Fruit fly (Drosophila melanogaster) whole organism, wandering third instar larva: ENCODE measurements around the gene CG7600.
A peak's percentile ranks its signal among the peaks of the same experiment; 100 is the strongest.

ENCODE experiments used
- CG32264 ChIP-seq: fragments of 200-800 bp; sonication (Bioruptor generic); optimal IDR thresholded peaks from 2 replicates; lab custom pipeline; 2016; ENCODE audit warnings: missing biosample characterization, missing genetic modification characterization
- CG9705 ChIP-seq: fragments of 200-800 bp; sonication (Bioruptor generic); optimal IDR thresholded peaks from 2 replicates; lab custom pipeline; 2018; ENCODE audit warnings: missing biosample characterization, mild to moderate bottlenecking, missing genetic modification characterization
- CrebA ChIP-seq: fragments of 200-800 bp; sonication (Bioruptor generic); optimal IDR thresholded peaks from 2 replicates; lab custom pipeline; 2016; ENCODE audit warnings: missing biosample characterization, mild to moderate bottlenecking, missing genetic modification characterization, borderline replicate concordance
- Dfd ChIP-seq: fragments of >200 bp; optimal IDR thresholded peaks from 2 replicates; lab custom pipeline; 2017; ENCODE audit warnings: missing biosample characterization, missing genetic modification characterization
- Dif ChIP-seq: fragments of 200-275, 200-300 bp; sonication (Bioruptor generic); optimal IDR thresholded peaks from 2 replicates; lab custom pipeline; 2018; ENCODE audit warnings: missing biosample characterization, missing genetic modification characterization; ENCODE audit not compliant: partially characterized antibody
- GATAd ChIP-seq: sonication (Bioruptor generic); optimal IDR thresholded peaks from 2 replicates; lab custom pipeline; 2016; ENCODE audit warnings: missing biosample characterization, missing genetic modification characterization
- HLH106 ChIP-seq: fragments of 200-800 bp; optimal IDR thresholded peaks from 3 replicates; lab custom pipeline; 2019; ENCODE audit warnings: missing biosample characterization, mild to moderate bottlenecking, missing genetic modification characterization, moderate library complexity
- Hnf4 ChIP-seq: fragments of 200-800 bp; sonication (Bioruptor generic); optimal IDR thresholded peaks from 2 replicates; lab custom pipeline; 2016; ENCODE audit warnings: missing biosample characterization, mild to moderate bottlenecking, missing genetic modification characterization
- Hr78 ChIP-seq: fragments of >200 bp; optimal IDR thresholded peaks from 2 replicates; lab custom pipeline; 2017; ENCODE audit warnings: missing biosample characterization, missing genetic modification characterization
- Hr83 ChIP-seq: fragments of 200-300 bp; sonication (Bioruptor generic); optimal IDR thresholded peaks from 2 replicates; lab custom pipeline; 2016; ENCODE audit warnings: missing biosample characterization, mild to moderate bottlenecking, missing genetic modification characterization, moderate library complexity; ENCODE audit not compliant: poor library complexity, severe bottlenecking
- Myc ChIP-seq: fragments of >200 bp; optimal IDR thresholded peaks from 2 replicates; lab custom pipeline; 2017
- N ChIP-seq: fragments of >200 bp; optimal IDR thresholded peaks from 2 replicates; lab custom pipeline; 2018; ENCODE audit warnings: missing biosample characterization, missing external identifiers, missing genetic modification characterization
- OdsH ChIP-seq: fragments of 200-800 bp; sonication (Bioruptor generic); optimal IDR thresholded peaks from 2 replicates; lab custom pipeline; 2016; ENCODE audit warnings: missing biosample characterization, mild to moderate bottlenecking, missing genetic modification characterization
- Rel ChIP-seq, 2 experiments: fragments of 200-800 bp; sonication (Bioruptor generic) in 1 of 2; optimal IDR thresholded peaks; 2 replicates in 1 of 2; 3 replicates in 1 of 2; lab custom pipeline; 2016 to 2019; ENCODE audit warnings: mild to moderate bottlenecking in 2 of 2, missing biosample characterization in 2 of 2, missing genetic modification characterization in 2 of 2, moderate library complexity in 1 of 2
- Sp1 ChIP-seq: fragments of 200-800 bp; sonication (Bioruptor generic); optimal IDR thresholded peaks from 3 replicates; lab custom pipeline; 2019; ENCODE audit warnings: missing biosample characterization, mild to moderate bottlenecking, missing genetic modification characterization, moderate library complexity
- Vsx2 ChIP-seq: fragments of 200-300, 225-300 bp; sonication (Bioruptor generic); optimal IDR thresholded peaks from 2 replicates; lab custom pipeline; 2018; ENCODE audit warnings: missing biosample characterization, missing genetic modification characterization; ENCODE audit not compliant: partially characterized antibody
- brk ChIP-seq: fragments of 200-800 bp; sonication (Bioruptor generic); optimal IDR thresholded peaks from 2 replicates; lab custom pipeline; 2016; ENCODE audit warnings: missing biosample characterization, mild to moderate bottlenecking, missing genetic modification characterization
- dl ChIP-seq, 2 experiments: fragments of 175-275, 200-275 bp in 1 of 2; fragments of 200-275 bp in 1 of 2; sonication (Bioruptor generic); optimal IDR thresholded peaks; lab custom pipeline; 2018; ENCODE audit warnings: mild to moderate bottlenecking in 2 of 2, missing biosample characterization in 2 of 2, missing genetic modification characterization in 2 of 2, moderate library complexity in 2 of 2; ENCODE audit not compliant: partially characterized antibody in 2 of 2, insufficient read depth in 1 of 2
- dmrt93B ChIP-seq: fragments of 200-800 bp; sonication (Bioruptor generic); optimal IDR thresholded peaks from 2 replicates; lab custom pipeline; 2018; ENCODE audit warnings: missing biosample characterization, mild to moderate bottlenecking, missing genetic modification characterization
- dsf ChIP-seq: sonication (Bioruptor generic); optimal IDR thresholded peaks from 2 replicates; lab custom pipeline; 2016; ENCODE audit warnings: missing biosample characterization, missing genetic modification characterization, borderline replicate concordance
- foxo ChIP-seq, 2 experiments: fragments of 200-800 bp; sonication (Bioruptor generic); optimal IDR thresholded peaks; 2 replicates in 1 of 2; 3 replicates in 1 of 2; lab custom pipeline; 2016 to 2017; ENCODE audit warnings: missing biosample characterization in 2 of 2, missing genetic modification characterization in 2 of 2
- fru ChIP-seq: fragments of 200-800 bp; sonication (Bioruptor generic); optimal IDR thresholded peaks from 3 replicates; lab custom pipeline; 2016; ENCODE audit warnings: missing biosample characterization, mild to moderate bottlenecking, missing genetic modification characterization
- h ChIP-seq: fragments of 200-800 bp; sonication (Bioruptor generic); optimal IDR thresholded peaks from 3 replicates; lab custom pipeline; 2016; ENCODE audit warnings: missing biosample characterization, mild to moderate bottlenecking, missing genetic modification characterization
- jim ChIP-seq: fragments of 175-275, 200-325 bp; sonication (Bioruptor generic); optimal IDR thresholded peaks from 2 replicates; lab custom pipeline; 2016; ENCODE audit warnings: missing biosample characterization, mild to moderate bottlenecking, missing genetic modification characterization
- lola ChIP-seq: fragments of >200 bp; optimal IDR thresholded peaks from 2 replicates; lab custom pipeline; 2017; ENCODE audit warnings: missing biosample characterization, missing genetic modification characterization
- pan ChIP-seq: fragments of >200 bp; optimal IDR thresholded peaks from 2 replicates; lab custom pipeline; 2017
- psq ChIP-seq: fragments of 200-800 bp; sonication (Bioruptor generic); optimal IDR thresholded peaks from 3 replicates; lab custom pipeline; 2017; ENCODE audit warnings: missing biosample characterization, mild to moderate bottlenecking, missing genetic modification characterization, moderate library complexity
- rgr ChIP-seq: fragments of 200-800 bp; sonication (Bioruptor generic); optimal IDR thresholded peaks from 3 replicates; lab custom pipeline; 2016; ENCODE audit warnings: missing biosample characterization, mild to moderate bottlenecking, missing genetic modification characterization
- sv ChIP-seq: fragments of 200-800 bp; sonication (Bioruptor generic); optimal IDR thresholded peaks from 3 replicates; lab custom pipeline; 2016; ENCODE audit warnings: missing biosample characterization, missing genetic modification characterization
- tai ChIP-seq: sonication (Bioruptor generic); optimal IDR thresholded peaks from 2 replicates; lab custom pipeline; 2016; ENCODE audit warnings: missing biosample characterization, missing genetic modification characterization
- usp ChIP-seq: fragments of >200 bp; optimal IDR thresholded peaks from 2 replicates; lab custom pipeline; 2017; ENCODE audit warnings: missing biosample characterization, missing genetic modification characterization
- woc ChIP-seq: sonication (Bioruptor generic); optimal IDR thresholded peaks from 2 replicates; lab custom pipeline; 2016; ENCODE audit warnings: missing biosample characterization, mild to moderate bottlenecking, missing genetic modification characterization

CG7600 gene

DNA sequence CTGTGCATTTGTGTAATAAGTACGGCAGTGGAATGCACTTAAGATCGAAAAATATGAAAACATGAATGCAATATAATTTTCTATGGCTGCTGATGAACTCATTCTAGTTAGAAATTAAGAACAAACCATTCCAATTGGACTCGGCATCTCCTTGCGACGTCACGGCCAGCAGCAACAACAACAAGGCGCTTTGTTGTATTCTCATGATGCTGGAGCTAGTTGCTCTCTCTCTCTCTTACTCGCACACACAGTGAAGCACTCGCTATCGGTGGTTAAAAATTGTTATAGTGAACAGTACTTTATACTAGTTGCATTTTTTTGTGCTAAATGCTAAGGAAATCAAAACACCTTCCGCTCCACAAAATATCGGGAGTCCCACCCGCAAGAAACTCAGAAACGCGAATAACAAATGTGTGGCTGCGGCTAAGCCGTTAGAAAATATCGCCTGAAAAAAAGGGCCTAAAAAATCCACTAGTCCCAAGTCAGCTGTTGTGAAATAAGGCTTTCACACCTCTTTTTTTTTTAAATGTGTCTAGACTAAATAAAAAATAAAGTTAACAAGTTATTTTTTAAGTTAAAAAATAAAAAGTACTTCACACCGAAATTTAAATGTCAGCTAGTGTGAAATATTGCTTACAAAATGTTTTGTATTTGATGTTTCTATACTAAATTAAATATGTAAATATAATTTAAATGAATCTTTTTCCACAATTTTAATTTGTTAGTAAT is 4.8 kb upstream of the CG7600 start, which contains the start of gene Plod:
TSS of gene Plod (minus strand) at position 409 of the 729 bp plus-strand sequence.
- no peak for TF ChIP-seq Myc (lab: Kevin White, UChicago)
- no peak for TF ChIP-seq OdsH
- TF ChIP-seq Hnf4 (GFP tag; lab: Kevin White, UChicago), result peak; percentile 63
- TF ChIP-seq Rel (GFP tag; optimal IDR thresholded peaks at IDR 0.05; lab: Kevin White, UChicago), result no peak
- TF ChIP-seq Rel (tag; optimal IDR thresholded peaks at IDR 0.05; lab: Kevin White, UChicago), result peak; percentile 96
- no peak for TF ChIP-seq dsf (GFP tag; lab: Kevin White, UChicago)
- TF ChIP-seq h (GFP tag; lab: Kevin White, UChicago), result peak; percentile 39
- no peak for TF ChIP-seq dmrt93B (GFP tag; lab: Kevin White, UChicago)
- peak; percentile 44 for TF ChIP-seq Hr78 (GFP tag; lab: Kevin White, UChicago)
- TF ChIP-seq Dif (GFP tag; lab: Kevin White, UChicago), result peak; percentile 35
- no peak for TF ChIP-seq psq
- TF ChIP-seq CG32264, result no peak
- TF ChIP-seq Hr83 (GFP tag; lab: Kevin White, UChicago), result peak; percentile 21
- TF ChIP-seq woc (GFP tag; lab: Kevin White, UChicago), result peak; percentile 60
- TF ChIP-seq Sp1, result peak; percentile 15
- peak in 1 of 2 experiments; percentile 22 for TF ChIP-seq foxo (GFP tag; optimal IDR thresholded peaks at IDR 0.05; lab: Kevin White, UChicago)
- peak; percentile 50 for TF ChIP-seq sv
- TF ChIP-seq N (GFP tag; lab: Kevin White, UChicago), result peak; percentile 93
- peak; percentile 24 for TF ChIP-seq HLH106

DNA sequence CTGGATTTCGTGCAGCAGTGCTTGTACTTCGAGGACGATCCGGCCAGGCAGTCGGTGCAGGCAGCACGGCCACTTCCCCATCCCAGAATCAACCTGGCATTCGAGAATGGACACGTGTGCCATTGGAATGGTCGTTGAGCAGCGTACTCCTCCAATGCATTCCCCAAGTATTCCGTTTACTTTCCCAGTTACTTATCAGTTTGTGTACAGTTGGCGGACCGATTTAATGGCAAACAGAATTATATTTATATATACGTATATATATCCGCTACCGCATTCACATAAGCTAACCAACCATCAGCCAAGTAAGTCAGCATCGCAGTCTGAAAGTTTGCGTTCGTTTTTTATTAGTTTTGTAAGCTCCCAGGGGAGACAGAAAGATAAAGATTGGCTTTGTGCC is 3.1 kb downstream of the CG7600 start:
- TF ChIP-seq tai (GFP tag; lab: Kevin White, UChicago) (no peak), pan (lab: Kevin White, UChicago) (no peak), Sp1 (no peak), sv (no peak), fru (GFP tag; lab: Kevin White, UChicago) (no peak), psq (no peak), h (GFP tag; lab: Kevin White, UChicago) (no peak), N (GFP tag; lab: Kevin White, UChicago) (no peak), HLH106 (no peak), rgr (no peak), dmrt93B (GFP tag; lab: Kevin White, UChicago) (no peak), dl (GFP tag; optimal IDR thresholded peaks at IDR 0.05; lab: Kevin White, UChicago; ENCODE audit: insufficient read depth in 1 of 2, partially characterized antibody in 2 of 2) (no peak), Dfd (GFP tag; lab: Kevin White, UChicago) (no peak), brk (GFP tag; lab: Kevin White, UChicago) (no peak), woc (GFP tag; lab: Kevin White, UChicago) (no peak), GATAd (GFP tag; lab: Kevin White, UChicago) (no peak)

- TF ChIP-seq GATAd (GFP tag; lab: Kevin White, UChicago) (no peak), woc (GFP tag; lab: Kevin White, UChicago) (no peak), h (GFP tag; lab: Kevin White, UChicago) (no peak), Dif (GFP tag; lab: Kevin White, UChicago) (peak; percentile 27), Vsx2 (peak; percentile 97), CG9705 (GFP tag; lab: Kevin White, UChicago) (no peak), usp (GFP tag; lab: Kevin White, UChicago) (no peak), jim (no peak), Rel (GFP tag; optimal IDR thresholded peaks at IDR 0.05; lab: Kevin White, UChicago) (no peak), Rel (tag; optimal IDR thresholded peaks at IDR 0.05; lab: Kevin White, UChicago) (peak; percentile 9), dl (GFP tag; optimal IDR thresholded peaks at IDR 0.05; lab: Kevin White, UChicago; ENCODE audit: insufficient read depth in 1 of 2, partially characterized antibody in 2 of 2) (peak in 1 of 2 experiments; percentile 8), Hr83 (GFP tag; lab: Kevin White, UChicago) (no peak), lola (GFP tag; lab: Kevin White, UChicago) (no peak), psq (no peak), fru (GFP tag; lab: Kevin White, UChicago) (no peak), rgr (no peak), Hr78 (GFP tag; lab: Kevin White, UChicago) (no peak), CrebA (no peak), tai (GFP tag; lab: Kevin White, UChicago) (no peak), brk (GFP tag; lab: Kevin White, UChicago) (no peak), CG32264 (no peak), N (GFP tag; lab: Kevin White, UChicago) (no peak)
Observed at dm6 chr3L:11214406-11215243, 4.0 kb downstream of the CG7600 start, which contains the start of gene CG42671. Gene CG42671 (plus strand): TSS chr3L:11214505.
